Worm (Caenorhabditis elegans): ENCODE results near the gene M110.8.

M110.8 gene

DNA sequence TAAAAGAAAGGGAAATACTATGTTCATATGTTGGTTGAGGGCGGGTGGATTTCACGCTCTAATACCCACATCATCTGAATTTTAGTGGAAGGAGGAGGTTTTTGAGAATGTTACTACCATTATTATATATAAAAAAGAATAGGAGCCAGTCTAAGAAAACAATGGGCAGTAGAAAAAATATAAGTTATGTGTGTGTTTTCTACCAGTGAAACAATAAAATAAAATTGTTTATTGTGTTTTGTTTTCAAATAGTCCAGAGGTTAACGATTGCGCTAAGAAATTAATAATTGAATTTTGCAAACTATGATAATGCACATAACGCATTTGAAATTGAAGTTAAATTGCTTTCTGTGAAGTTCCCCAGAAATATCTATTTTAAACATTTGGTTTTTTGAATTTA lies at the start of gene M110.8:
Gene M110.8, minus strand, starts transcription at position 101 of the 400 bp plus-strand sequence.
- TF ChIP-seq ceh-100 (GFP tag; IDR thresholded peaks at IDR 0.05) (no peak), K12H6.12 (tag; optimal IDR thresholded peaks at IDR 0.05) (no peak), tbx-9 (tag; optimal IDR thresholded peaks at IDR 0.05; ENCODE audit: borderline replicate concordance) (no peak), let-607 (tag; optimal IDR thresholded peaks at IDR 0.05) (no peak), ceh-79 (tag; optimal IDR thresholded peaks at IDR 0.05) (no peak), snpc-1.3 (tag; optimal IDR thresholded peaks at IDR 0.05; ENCODE audit: insufficient read depth) (no peak), attf-5 (GFP tag; optimal IDR thresholded peaks at IDR 0.05) (no peak), Y53F4B.3 (GFP tag; IDR thresholded peaks at IDR 0.05) (no peak), ztf-3 (GFP tag; optimal IDR thresholded peaks at IDR 0.05) (no peak), F33H1.4 (GFP tag; IDR thresholded peaks at IDR 0.05) (no peak), akir-1 (GFP tag; optimal IDR thresholded peaks at IDR 0.05) (no peak), rec-8 (tag; optimal IDR thresholded peaks at IDR 0.05) (no peak), hrde-1 (tag; optimal IDR thresholded peaks at IDR 0.05; ENCODE audit: borderline replicate concordance) (no peak), K11D2.4 (GFP tag; IDR thresholded peaks at IDR 0.05) (no peak), F22D6.2 (tag; optimal IDR thresholded peaks at IDR 0.05) (no peak), lin-54 (GFP tag; optimal IDR thresholded peaks at IDR 0.05) (no peak), repo-1 (tag; optimal IDR thresholded peaks at IDR 0.05) (no peak)

DNA sequence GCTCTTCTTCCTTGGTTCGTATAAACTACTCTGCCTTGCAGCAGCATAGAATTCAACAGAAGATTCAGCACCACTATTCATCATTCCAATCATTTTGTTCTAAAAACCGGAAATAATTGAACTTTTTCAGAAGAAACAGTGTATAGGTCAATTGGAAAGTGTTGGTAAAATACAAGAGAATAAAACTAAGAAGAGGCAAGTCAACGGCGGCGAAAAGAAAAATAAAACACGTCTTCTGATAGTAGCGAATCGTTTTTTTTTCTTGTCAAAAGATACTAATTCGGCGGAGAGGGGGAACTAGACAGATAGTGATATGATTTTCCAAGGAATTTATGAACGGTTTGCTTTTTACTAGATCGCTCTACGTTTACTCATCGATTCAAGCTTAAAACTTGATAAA lies 49.7 kb upstream of the M110.8 start, which contains the start of gene F35C11.6:
Gene F35C11.6, minus strand, starts transcription at position 101 of the 400 bp plus-strand sequence.
- TF ChIP-seq C17E4.6 (GFP tag; IDR thresholded peaks at IDR 0.05) (no peak), lin-35 (GFP tag; optimal IDR thresholded peaks at IDR 0.05) (no peak), T26A5.8 (tag; optimal IDR thresholded peaks at IDR 0.05) (no peak), mel-28 (tag; optimal IDR thresholded peaks at IDR 0.05; ENCODE audit: borderline replicate concordance) (no peak), ztf-3 (GFP tag; optimal IDR thresholded peaks at IDR 0.05) (no peak), pha-4 (tag; optimal IDR thresholded peaks at IDR 0.05) (no peak), unc-62 (GFP tag; optimal IDR thresholded peaks at IDR 0.05) (no peak), Y79H2A.3 (GFP tag; conservative IDR thresholded peaks at IDR 0.05) (no peak), F57C9.4 (tag; optimal IDR thresholded peaks at IDR 0.05) (no peak), F33H1.4 (GFP tag; IDR thresholded peaks at IDR 0.05) (no peak), let-607 (tag; optimal IDR thresholded peaks at IDR 0.05) (no peak), egl-44 (GFP tag; IDR thresholded peaks at IDR 0.05) (no peak), B0035.1 (tag; optimal IDR thresholded peaks at IDR 0.05) (no peak)

DNA sequence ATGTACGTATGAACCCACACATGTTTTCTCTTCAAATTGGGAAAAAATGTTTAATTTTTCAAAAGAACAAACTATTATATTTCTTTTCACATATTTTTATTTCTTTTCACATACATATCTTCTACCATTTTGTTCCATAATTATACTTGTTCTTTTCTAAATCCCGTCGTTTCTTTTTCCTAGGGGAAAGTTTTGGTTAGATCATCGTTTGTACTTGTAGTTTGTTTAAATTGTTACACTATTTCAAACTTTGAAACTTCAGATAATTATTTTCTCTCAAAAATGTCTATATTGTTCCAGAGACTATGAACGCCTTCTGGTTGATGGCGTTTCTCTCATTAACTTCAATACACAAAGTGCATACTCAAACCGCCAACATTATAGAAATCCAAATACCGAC lies 46.6 kb upstream of the M110.8 start, which contains the start of gene F35C11.7:
Gene F35C11.7, plus strand, starts transcription at position 301 of the 400 bp plus-strand sequence.
- no peak for TF ChIP-seq snpc-1.1 (tag; optimal IDR thresholded peaks at IDR 0.05; ENCODE audit: insufficient read depth)
- TF ChIP-seq ceh-27 (GFP tag; optimal IDR thresholded peaks at IDR 0.05), result no peak
- no peak for TF ChIP-seq dpl-1 (GFP tag; optimal IDR thresholded peaks at IDR 0.05)
- TF ChIP-seq ztf-22 (GFP tag; optimal IDR thresholded peaks at IDR 0.05), result no peak
- TF ChIP-seq Y79H2A.3 (GFP tag; conservative IDR thresholded peaks at IDR 0.05), result no peak
- no peak for TF ChIP-seq hmg-20 (GFP tag; IDR thresholded peaks at IDR 0.05)
- no peak for TF ChIP-seq ceh-58 (GFP tag; IDR thresholded peaks at IDR 0.05)
